Fruit fly (Drosophila melanogaster) whole organism, embryonic: Measurements from ENCODE around the gene Cpr67Fa1.

Experiments used
- ATbp ChIP-seq: fragments of 200-800 bp; sonication (Bioruptor generic); optimal IDR thresholded peaks from 2 replicates; lab custom pipeline; 2017; ENCODE audit warnings: missing biosample characterization, mild to moderate bottlenecking, missing genetic modification characterization, missing genetic modification reagents
- Ada2b ChIP-seq: fragments of 200-800 bp; sonication (Bioruptor generic); IDR thresholded peaks from 2 replicates; pipeline ENCODE4 v1.3.6; 2022; ENCODE audit warnings: missing biosample characterization, missing genetic modification characterization
- Atf-2 ChIP-seq: fragments of 200-800 bp; sonication (Bioruptor generic); optimal IDR thresholded peaks from 2 replicates; lab custom pipeline; 2016; ENCODE audit warnings: missing biosample characterization, missing genetic modification characterization
- Bgb ChIP-seq: fragments of 200-800 bp; sonication (Bioruptor generic); IDR thresholded peaks from 2 replicates; pipeline ENCODE4 v1.3.6; 2022; ENCODE audit warnings: missing biosample characterization, missing genetic modification characterization; ENCODE audit not compliant: partially characterized antibody
- BtbVII ChIP-seq: fragments of 200-800 bp; sonication (Bioruptor generic); optimal IDR thresholded peaks from 3 replicates; lab custom pipeline; 2017; ENCODE audit warnings: missing biosample characterization, mild to moderate bottlenecking, missing genetic modification characterization
- CG10431 ChIP-seq: fragments of 200-800 bp; sonication (Bioruptor generic); optimal IDR thresholded peaks from 3 replicates; lab custom pipeline; 2018; ENCODE audit warnings: missing biosample characterization, mild to moderate bottlenecking, missing genetic modification characterization
- CG10543 ChIP-seq: fragments of 200-800 bp; sonication (Bioruptor generic); optimal IDR thresholded peaks from 3 replicates; lab custom pipeline; 2017; ENCODE audit warnings: missing biosample characterization, mild to moderate bottlenecking, missing genetic modification characterization, moderate library complexity
- CG12236 ChIP-seq: fragments of 200-800 bp; sonication (Bioruptor generic); optimal IDR thresholded peaks from 2 replicates; lab custom pipeline; 2016; ENCODE audit warnings: missing biosample characterization, missing genetic modification characterization
- CG14441 ChIP-seq: fragments of 200-800 bp; sonication (Bioruptor generic); IDR thresholded peaks from 2 replicates; pipeline ENCODE4 v1.3.6; 2022; ENCODE audit warnings: missing biosample characterization, missing genetic modification characterization
- CG17359 ChIP-seq: fragments of 200-800 bp; sonication (Bioruptor generic); optimal IDR thresholded peaks from 3 replicates; lab custom pipeline; 2018; ENCODE audit warnings: missing biosample characterization, mild to moderate bottlenecking, missing genetic modification characterization, moderate library complexity
- CG18619 ChIP-seq: fragments of 200-800 bp; sonication (Bioruptor generic); optimal IDR thresholded peaks from 3 replicates; lab custom pipeline; 2017; ENCODE audit warnings: missing biosample characterization, mild to moderate bottlenecking, missing genetic modification characterization
- CG2712 ChIP-seq: fragments of 200-800 bp; optimal IDR thresholded peaks from 3 replicates; lab custom pipeline; 2019; ENCODE audit warnings: missing biosample characterization, mild to moderate bottlenecking, missing genetic modification characterization, moderate library complexity
- CG30403 ChIP-seq: fragments of 200-800 bp; sonication (Bioruptor generic); optimal IDR thresholded peaks from 3 replicates; lab custom pipeline; 2016; ENCODE audit warnings: missing biosample characterization, missing genetic modification characterization
- CG3163 ChIP-seq: fragments of 200-800 bp; sonication (Bioruptor generic); optimal IDR thresholded peaks from 3 replicates; lab custom pipeline; 2016; ENCODE audit warnings: missing biosample characterization, missing genetic modification characterization
- CG7556 ChIP-seq: fragments of 200-800 bp; sonication (Bioruptor generic); optimal IDR thresholded peaks from 2 replicates; lab custom pipeline; 2017; ENCODE audit warnings: missing biosample characterization, mild to moderate bottlenecking, missing genetic modification characterization
- CG8359 ChIP-seq: fragments of 200-800 bp; sonication (Bioruptor generic); optimal IDR thresholded peaks from 2 replicates; lab custom pipeline; 2017; ENCODE audit warnings: missing biosample characterization, mild to moderate bottlenecking, missing genetic modification characterization, borderline replicate concordance
- CG8388 ChIP-seq: fragments of 200-800 bp; sonication (Bioruptor generic); optimal IDR thresholded peaks from 2 replicates; lab custom pipeline; 2019; ENCODE audit warnings: missing biosample characterization, mild to moderate bottlenecking, missing genetic modification characterization, moderate library complexity
- CG8944 ChIP-seq: fragments of 200-800 bp; sonication (Bioruptor generic); optimal IDR thresholded peaks from 3 replicates; lab custom pipeline; 2016; ENCODE audit warnings: missing biosample characterization, missing genetic modification characterization
- Chrac-16 ChIP-seq: fragments of 200-800 bp; sonication (Bioruptor generic); optimal IDR thresholded peaks from 3 replicates; lab custom pipeline; 2016; ENCODE audit warnings: missing biosample characterization, missing genetic modification characterization
- D19B ChIP-seq: fragments of 200-800 bp; sonication (Bioruptor generic); optimal IDR thresholded peaks from 2 replicates; lab custom pipeline; 2017; ENCODE audit warnings: missing biosample characterization, mild to moderate bottlenecking, missing genetic modification characterization
- Drgx ChIP-seq: fragments of 200-800 bp; sonication (Bioruptor generic); IDR thresholded peaks from 2 replicates; pipeline ENCODE4 v1.3.6; 2022; ENCODE audit warnings: missing biosample characterization, missing genetic modification characterization
- Eip74EF ChIP-seq, 2 experiments: fragments of 200-800 bp in 1 of 2; fragments of >200 bp in 1 of 2; sonication (Bioruptor generic) in 1 of 2; optimal IDR thresholded peaks; 2 replicates each; lab custom pipeline; 2017 to 2019; ENCODE audit warnings: missing biosample characterization in 2 of 2, missing genetic modification characterization in 2 of 2, mild to moderate bottlenecking in 1 of 2, moderate library complexity in 1 of 2
- H2.0 ChIP-seq: fragments of 200-800 bp; sonication (Bioruptor generic); IDR thresholded peaks from 2 replicates; pipeline ENCODE4 v1.3.6; 2022; ENCODE audit warnings: missing biosample characterization, missing genetic modification characterization
- HHEX ChIP-seq: fragments of 200-800 bp; sonication (Bioruptor generic); optimal IDR thresholded peaks from 3 replicates; lab custom pipeline; 2017; ENCODE audit warnings: missing biosample characterization, mild to moderate bottlenecking, missing genetic modification characterization, missing genetic modification reagents
- Hand ChIP-seq: fragments of 200-800 bp; sonication (Bioruptor generic); optimal IDR thresholded peaks from 2 replicates; lab custom pipeline; 2017; ENCODE audit warnings: mild to moderate bottlenecking, missing biosample characterization, missing genetic modification reagents, missing genetic modification characterization
- Kr ChIP-seq: fragments of 200-800 bp; sonication (Bioruptor generic); optimal IDR thresholded peaks from 2 replicates; lab custom pipeline; 2017; ENCODE audit warnings: missing biosample characterization, mild to moderate bottlenecking, missing genetic modification characterization
- NC2β ChIP-seq: fragments of 200-800 bp; sonication (Bioruptor generic); optimal IDR thresholded peaks from 2 replicates; lab custom pipeline; 2016; ENCODE audit warnings: missing biosample characterization, missing genetic modification characterization
- Rfx ChIP-seq: fragments of 200-800 bp; sonication (Bioruptor generic); IDR thresholded peaks from 2 replicates; pipeline ENCODE4 v1.3.6; 2022; ENCODE audit warnings: missing biosample characterization, missing genetic modification characterization
- Sox102F ChIP-seq: fragments of 200-800 bp; sonication (Bioruptor generic); optimal IDR thresholded peaks from 2 replicates; lab custom pipeline; 2018; ENCODE audit warnings: missing biosample characterization, mild to moderate bottlenecking, missing genetic modification characterization, moderate library complexity
- Trl ChIP-seq, 3 experiments: fragments of >200 bp in 2 of 3; fragments of 200-800 bp in 1 of 3; sonication (Bioruptor generic) in 1 of 3; optimal IDR thresholded peaks; 2 replicates in 1 of 3; 3 replicates in 2 of 3; lab custom pipeline; 2016 to 2017; ENCODE audit warnings: missing biosample characterization in 1 of 3, missing genetic modification characterization in 1 of 3
- ac ChIP-seq: fragments of 200-800 bp; sonication (Bioruptor generic); optimal IDR thresholded peaks from 3 replicates; lab custom pipeline; 2017; ENCODE audit warnings: missing biosample characterization, mild to moderate bottlenecking, missing genetic modification characterization
- bigmax ChIP-seq: fragments of 200-800 bp; sonication (Bioruptor generic); optimal IDR thresholded peaks from 2 replicates; lab custom pipeline; 2018; ENCODE audit warnings: missing biosample characterization, mild to moderate bottlenecking, missing genetic modification characterization
- bsh ChIP-seq, 2 experiments: fragments of 200-800 bp; sonication (Bioruptor generic); optimal IDR thresholded peaks; 2 replicates each; lab custom pipeline; 2017 to 2018; ENCODE audit warnings: mild to moderate bottlenecking in 2 of 2, missing biosample characterization in 2 of 2, missing genetic modification characterization in 2 of 2, moderate library complexity in 1 of 2
- chif ChIP-seq, 2 experiments: fragments of 200-800 bp; sonication (Bioruptor generic); optimal IDR thresholded peaks; 3 replicates each; lab custom pipeline; 2016; ENCODE audit warnings: missing biosample characterization in 2 of 2, missing genetic modification characterization in 2 of 2
- crol ChIP-seq: fragments of 200-800 bp; sonication (Bioruptor generic); IDR thresholded peaks from 2 replicates; pipeline ENCODE4 v1.3.6; 2022; ENCODE audit warnings: missing biosample characterization, missing genetic modification characterization
- dmrt11E ChIP-seq: fragments of 200-800 bp; sonication (Bioruptor generic); optimal IDR thresholded peaks from 3 replicates; lab custom pipeline; 2018; ENCODE audit warnings: missing biosample characterization, mild to moderate bottlenecking, missing genetic modification characterization, moderate library complexity
- eve ChIP-seq, 2 experiments: fragments of >200 bp; optimal IDR thresholded peaks; 2 replicates each; lab custom pipeline; 2017; ENCODE audit warnings: missing biosample characterization in 2 of 2, missing genetic modification characterization in 2 of 2
- ewg ChIP-seq: fragments of 200-800 bp; sonication (Bioruptor generic); optimal IDR thresholded peaks from 3 replicates; lab custom pipeline; 2017; ENCODE audit warnings: mild to moderate bottlenecking, missing biosample characterization, missing genetic modification reagents, missing genetic modification characterization
- fd96Cb ChIP-seq: fragments of 200-800 bp; sonication (Bioruptor generic); optimal IDR thresholded peaks from 2 replicates; lab custom pipeline; 2018; ENCODE audit warnings: missing biosample characterization, mild to moderate bottlenecking, missing genetic modification characterization, moderate library complexity
- klu ChIP-seq: fragments of 200-800 bp; sonication (Bioruptor generic); IDR thresholded peaks from 2 replicates; pipeline ENCODE4 v1.3.6; 2022; ENCODE audit warnings: missing biosample characterization, missing genetic modification characterization
- lilli ChIP-seq: fragments of 200-800 bp; sonication (Bioruptor generic); optimal IDR thresholded peaks from 3 replicates; lab custom pipeline; 2016; ENCODE audit warnings: missing biosample characterization, missing genetic modification characterization
- mld ChIP-seq: fragments of 200-800 bp; sonication (Bioruptor generic); IDR thresholded peaks from 3 replicates; pipeline ENCODE4 v1.3.6; 2022; ENCODE audit warnings: missing biosample characterization, missing genetic modification characterization; ENCODE audit not compliant: partially characterized antibody
- nau ChIP-seq: fragments of 200-800 bp; sonication (Bioruptor generic); optimal IDR thresholded peaks from 3 replicates; lab custom pipeline; 2017; ENCODE audit warnings: missing biosample characterization, mild to moderate bottlenecking, missing genetic modification characterization, missing genetic modification reagents
- onecut ChIP-seq: fragments of 200-800 bp; sonication (Bioruptor generic); IDR thresholded peaks from 2 replicates; pipeline ENCODE4 v1.3.6; 2022; ENCODE audit warnings: missing biosample characterization, missing genetic modification characterization
- sens ChIP-seq: fragments of 200-800 bp; sonication (Bioruptor generic); peaks from one replicate; lab custom pipeline; 2016; ENCODE audit warnings: missing biosample characterization, missing genetic modification characterization
- sens-2 ChIP-seq: fragments of 200-800 bp; sonication (Bioruptor generic); IDR thresholded peaks from 2 replicates; pipeline ENCODE4 v1.3.6; 2022; ENCODE audit warnings: missing biosample characterization, missing genetic modification characterization
- zen ChIP-seq: fragments of 200-800 bp; sonication (Bioruptor generic); optimal IDR thresholded peaks from 3 replicates; lab custom pipeline; 2018; ENCODE audit warnings: missing biosample characterization, mild to moderate bottlenecking, missing genetic modification characterization, moderate library complexity

Cpr67Fa1 gene

DNA sequence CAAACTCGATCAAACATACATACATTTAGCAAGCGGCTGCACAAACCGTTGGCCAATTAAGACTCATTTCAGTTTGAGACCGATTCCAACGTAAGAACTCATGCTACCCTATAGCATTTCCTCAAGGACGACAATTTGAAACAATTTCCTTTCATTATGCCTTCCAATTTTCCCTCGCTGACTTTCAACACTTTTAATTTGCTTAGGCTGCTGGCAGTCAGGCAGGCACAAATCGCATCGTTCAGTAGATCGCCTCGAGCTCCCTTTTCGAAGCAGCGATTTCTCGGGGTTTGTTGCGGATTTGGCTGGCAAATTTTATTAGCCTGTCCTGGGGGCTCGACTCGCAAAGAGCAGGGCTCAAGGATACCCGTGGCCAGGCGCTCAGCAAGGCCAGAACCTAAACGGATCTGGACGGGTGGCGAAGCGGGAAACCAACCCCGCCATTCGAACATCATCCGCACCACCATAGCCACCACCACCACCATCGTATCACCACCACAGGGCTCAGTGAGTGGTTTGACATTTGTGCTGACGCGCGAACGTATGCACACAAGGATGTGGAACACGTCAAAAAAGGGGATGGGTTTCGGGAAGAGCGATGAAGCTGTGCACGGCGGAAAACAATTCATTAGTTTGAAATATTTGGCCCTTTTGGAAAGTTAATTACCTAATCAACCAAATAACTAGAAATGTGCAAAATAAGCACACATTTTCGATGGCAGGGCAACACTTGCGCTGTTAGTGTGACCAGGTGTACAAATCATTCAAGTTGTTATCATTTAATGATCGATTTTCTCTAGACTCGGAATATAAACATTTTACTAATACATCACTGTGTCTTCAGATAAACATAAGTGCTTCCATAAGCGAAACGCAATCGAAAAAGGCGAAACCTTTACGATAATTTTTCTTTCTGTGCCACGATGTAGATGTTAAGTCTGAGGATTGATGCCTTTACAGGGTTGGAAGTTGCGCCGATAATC, 45.0 kb upstream of the Cpr67Fa1 start (continued):
- TF ChIP-seq eve (GFP tag; optimal IDR thresholded peaks at IDR 0.05; lab: Kevin White, UChicago) = peak in 1 of 2 experiments; percentile 92
- TF ChIP-seq dmrt11E (tag; lab: Kevin White, UChicago) = peak; percentile 81
- TF ChIP-seq NC2β (GFP tag; lab: Kevin White, UChicago) = peak; percentile 17
- TF ChIP-seq bsh (GFP tag; optimal IDR thresholded peaks at IDR 0.05; lab: Kevin White, UChicago) = peak in 1 of 2 experiments; percentile 62
- no peak for TF ChIP-seq Trl (optimal IDR thresholded peaks at IDR 0.05; lab: Kevin White, UChicago)
- TF ChIP-seq Trl (GFP tag; optimal IDR thresholded peaks at IDR 0.05; lab: Kevin White, UChicago) = no peak
- TF ChIP-seq Atf-2 (GFP tag; lab: Kevin White, UChicago) = peak; percentile 44
- TF ChIP-seq sens-2 (GFP tag; lab: Robert Waterston, UW) = no peak
- TF ChIP-seq chif (GFP tag; optimal IDR thresholded peaks at IDR 0.05; lab: Kevin White, UChicago) = peak; percentile 45 to 60
- peak; percentile 16 for TF ChIP-seq CG8359
- no peak for TF ChIP-seq bigmax (GFP tag; lab: Kevin White, UChicago)
- TF ChIP-seq CG17359 (tag; lab: Kevin White, UChicago) = peak; percentile 11
- TF ChIP-seq CG10431 (GFP tag; lab: Kevin White, UChicago) = no peak
- no peak for TF ChIP-seq Hand
- peak; percentile 53 for TF ChIP-seq CG30403 (GFP tag; lab: Kevin White, UChicago)
- no peak for TF ChIP-seq Rfx
- TF ChIP-seq BtbVII (GFP tag; lab: Kevin White, UChicago) = no peak
- peak in 1 of 2 experiments; percentile 21 for TF ChIP-seq Eip74EF (GFP tag; optimal IDR thresholded peaks at IDR 0.05; lab: Kevin White, UChicago)
- peak; percentile 30 for TF ChIP-seq CG18619 (GFP tag; lab: Kevin White, UChicago)
- TF ChIP-seq CG12236 (GFP tag; lab: Kevin White, UChicago) = peak; percentile 1
- TF ChIP-seq CG8388 (GFP tag; lab: Kevin White, UChicago) = peak; percentile 42
- TF ChIP-seq CG3163 (GFP tag; lab: Kevin White, UChicago) = no peak
- TF ChIP-seq Chrac-16 = peak; percentile 55
- TF ChIP-seq mld (GFP tag; lab: Robert Waterston, UW) = no peak
- TF ChIP-seq ac (GFP tag; lab: Kevin White, UChicago) = no peak
- peak; percentile 95 for TF ChIP-seq sens (GFP tag; lab: Kevin White, UChicago)
- peak; percentile 31 for TF ChIP-seq ATbp (GFP tag; lab: Kevin White, UChicago)
- peak; percentile 28 for TF ChIP-seq nau
- peak; percentile 59 for TF ChIP-seq Kr
- peak; percentile 67 for TF ChIP-seq CG7556 (GFP tag; lab: Kevin White, UChicago)
- peak; percentile 80 for TF ChIP-seq CG2712 (tag; lab: Kevin White, UChicago)
- no peak for TF ChIP-seq H2.0 (GFP tag; lab: Robert Waterston, UW)
- peak; percentile 44 for TF ChIP-seq Sox102F (GFP tag; lab: Kevin White, UChicago)
- TF ChIP-seq Ada2b (GFP tag; lab: Robert Waterston, UW) = no peak
- TF ChIP-seq CG10543 (GFP tag; lab: Kevin White, UChicago) = peak; percentile 36
- peak; percentile 49 for TF ChIP-seq zen
- TF ChIP-seq klu = no peak
- TF ChIP-seq onecut (GFP tag; lab: Robert Waterston, UW) = no peak
- TF ChIP-seq fd96Cb = peak; percentile 51
- TF ChIP-seq ewg (GFP tag; lab: Kevin White, UChicago) = peak; percentile 30
- TF ChIP-seq CG14441 = peak; percentile 33; the same call in 1 of the 2 replicates
- peak; percentile 20 for TF ChIP-seq lilli
- peak; percentile 3 for TF ChIP-seq CG8944
- TF ChIP-seq D19B (GFP tag; lab: Kevin White, UChicago) = no peak
- no peak for TF ChIP-seq Drgx (GFP tag; lab: Robert Waterston, UW)
- peak; percentile 21 for TF ChIP-seq HHEX
- peak; percentile 23; the same call in 1 of the 2 replicates for TF ChIP-seq crol (GFP tag; lab: Robert Waterston, UW)
- no peak for TF ChIP-seq Bgb (GFP tag; lab: Robert Waterston, UW)
